Fruit fly (Drosophila melanogaster): ENCODE results near the gene Orct.

The Orct gene

dm6 chr3R:24294784-24295555 is 18.9 kb downstream of the Orct start, which contains the start of gene crb (continued):
- TF ChIP-seq Hmx (GFP tag; optimal IDR thresholded peaks at IDR 0.05), result no peak
- peak; percentile 38 for TF ChIP-seq Dip3 (GFP tag; optimal IDR thresholded peaks at IDR 0.05)
- peak; percentile 55 to 85 for TF ChIP-seq Pdp1 (GFP tag; optimal IDR thresholded peaks at IDR 0.05)
- peak; percentile 26 for TF ChIP-seq CG18011 (GFP tag; optimal IDR thresholded peaks at IDR 0.05)
- no peak for TF ChIP-seq D19A (tag; optimal IDR thresholded peaks at IDR 0.05)
- TF ChIP-seq CG13624 (GFP tag; optimal IDR thresholded peaks at IDR 0.05), result peak; percentile 62
- peak; percentile 35 for TF ChIP-seq CG4820 (GFP tag; optimal IDR thresholded peaks at IDR 0.05)
- no peak for TF ChIP-seq esg (GFP tag; conservative IDR thresholded peaks at IDR 0.05)
- no peak for TF ChIP-seq Vsx1 (GFP tag; optimal IDR thresholded peaks at IDR 0.05)
- no peak for TF ChIP-seq Hey (tag; optimal IDR thresholded peaks at IDR 0.05)
- TF ChIP-seq CG9609 (GFP tag; optimal IDR thresholded peaks at IDR 0.05), result peak; percentile 18
- TF ChIP-seq trem (tag; optimal IDR thresholded peaks at IDR 0.05), result peak; percentile 52
- TF ChIP-seq nmo (GFP tag; optimal IDR thresholded peaks at IDR 0.05), result peak; percentile 58
- TF ChIP-seq yki (optimal IDR thresholded peaks at IDR 0.05), result no peak
- TF ChIP-seq Oaz (GFP tag; IDR thresholded peaks at IDR 0.05), result no peak
- peak; percentile 7; the same call in 1 of the 3 replicates for TF ChIP-seq ken (GFP tag; IDR thresholded peaks at IDR 0.05)
- TF ChIP-seq CG12236 (GFP tag; optimal IDR thresholded peaks at IDR 0.05), result no peak
- TF ChIP-seq Nf-YC (tag; optimal IDR thresholded peaks at IDR 0.05), result peak; percentile 49
- TF ChIP-seq emc (GFP tag; optimal IDR thresholded peaks at IDR 0.05), result no peak
- TF ChIP-seq CG7928 (GFP tag; optimal IDR thresholded peaks at IDR 0.05), result no peak
- no peak for TF ChIP-seq sisA (GFP tag; IDR thresholded peaks at IDR 0.05)
- TF ChIP-seq Hand (GFP tag; optimal IDR thresholded peaks at IDR 0.05), result no peak
- peak; percentile 59 for TF ChIP-seq MESR4 (GFP tag; optimal IDR thresholded peaks at IDR 0.05)
- TF ChIP-seq CG11696 (GFP tag; IDR thresholded peaks at IDR 0.05), result no peak
- no peak for TF ChIP-seq seq (GFP tag; IDR thresholded peaks at IDR 0.05)
- TF ChIP-seq gem (tag; optimal IDR thresholded peaks at IDR 0.05), result peak; percentile 63
- peak; percentile 23 for TF ChIP-seq scrt (GFP tag; optimal IDR thresholded peaks at IDR 0.05)
- TF ChIP-seq NfI (GFP tag; optimal IDR thresholded peaks at IDR 0.05), result peak; percentile 36
- TF ChIP-seq CG4854 (GFP tag; optimal IDR thresholded peaks at IDR 0.05), result peak; percentile 13
- peak; percentile 35 for TF ChIP-seq zfh2 (GFP tag; optimal IDR thresholded peaks at IDR 0.05)
- peak; percentile 33 for TF ChIP-seq CG8924 (tag; optimal IDR thresholded peaks at IDR 0.05)
- TF ChIP-seq CG34376 (GFP tag; optimal IDR thresholded peaks at IDR 0.05), result peak; percentile 61
- peak; percentile 33 for TF ChIP-seq HLH54F (GFP tag; optimal IDR thresholded peaks at IDR 0.05)
- TF ChIP-seq dati (GFP tag; IDR thresholded peaks at IDR 0.05), result no peak
- no peak for TF ChIP-seq eve (GFP tag; optimal IDR thresholded peaks at IDR 0.05)
- no peak for TF ChIP-seq prd (optimal IDR thresholded peaks at IDR 0.05)
- TF ChIP-seq prd (GFP tag; IDR thresholded peaks at IDR 0.05), result peak; percentile 40; the same call in 2 of the 3 replicates
- TF ChIP-seq Hr3 (GFP tag; optimal IDR thresholded peaks at IDR 0.05), result peak; percentile 36
- TF ChIP-seq CG7786 (GFP tag; optimal IDR thresholded peaks at IDR 0.05), result no peak
- peak; percentile 56 for TF ChIP-seq sd (tag; optimal IDR thresholded peaks at IDR 0.05)
- TF ChIP-seq CG1832 (GFP tag; optimal IDR thresholded peaks at IDR 0.05), result no peak
- peak; percentile 31 for TF ChIP-seq PHDP (tag; optimal IDR thresholded peaks at IDR 0.05)
- peak; percentile 60 for TF ChIP-seq CG15269 (tag; optimal IDR thresholded peaks at IDR 0.05)
- peak; percentile 29 for TF ChIP-seq Bteb2 (GFP tag; optimal IDR thresholded peaks at IDR 0.05)
- peak; percentile 67 for TF ChIP-seq sob (GFP tag; IDR thresholded peaks at IDR 0.05)
- TF ChIP-seq CG30431 (GFP tag; optimal IDR thresholded peaks at IDR 0.05), result no peak
- TF ChIP-seq Doc2 (GFP tag; IDR thresholded peaks at IDR 0.05), result no peak
- no peak for TF ChIP-seq al (GFP tag; IDR thresholded peaks at IDR 0.05)
- TF ChIP-seq hkb (optimal IDR thresholded peaks at IDR 0.05), result no peak
- peak; percentile 61 for TF ChIP-seq hkb (GFP tag; IDR thresholded peaks at IDR 0.05)
- no peak for TF ChIP-seq en (GFP tag; optimal IDR thresholded peaks at IDR 0.05)
